Worm (Caenorhabditis elegans): ENCODE data around the gene R07B7.6.

DNA sequence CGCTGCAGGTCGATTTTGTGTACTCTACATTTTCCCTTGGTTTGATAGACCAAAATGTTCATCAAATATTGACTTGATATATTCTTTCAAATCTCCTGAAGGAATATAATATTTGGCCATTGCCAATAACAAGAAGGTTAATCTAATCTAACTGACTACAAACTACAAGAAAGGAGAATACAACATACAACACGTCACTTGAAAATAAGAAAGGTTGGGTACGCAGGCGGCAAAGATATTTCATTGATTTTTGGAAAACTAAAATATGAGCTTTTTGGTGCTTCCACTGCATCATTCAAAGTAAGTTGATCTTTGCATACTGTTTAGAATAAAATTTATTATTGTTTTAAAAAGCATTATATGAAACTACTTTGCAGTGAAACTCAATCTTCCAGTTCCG, 23.3 kb upstream of the R07B7.6 start, which contains the start of gene nhr-209:
- no peak for TF ChIP-seq him-1 (tag; optimal IDR thresholded peaks at IDR 0.05)
- TF ChIP-seq W03F9.2 (tag; optimal IDR thresholded peaks at IDR 0.05), result no peak
